Worm (Caenorhabditis elegans) whole organism, mixed stage, embryonic: ENCODE data around the gene Y37E11AL.12.
A peak's percentile ranks its signal among the peaks of the same experiment; 100 is the strongest.

Experiments used
- blmp-1 ChIP-seq: fragments of 150-350 bp; optimal IDR thresholded peaks from 2 replicates; lab custom pipeline; 2014; ENCODE audit warnings: missing biosample characterization, missing genetic modification characterization
- ceh-39 ChIP-seq: fragments of 150-350 bp; optimal IDR thresholded peaks from 2 replicates; lab custom pipeline; 2014; ENCODE audit warnings: missing biosample characterization, missing genetic modification characterization
- elt-3 ChIP-seq: fragments of 150-350 bp; optimal IDR thresholded peaks from 2 replicates; lab custom pipeline; 2014; ENCODE audit warnings: missing biosample characterization, missing genetic modification characterization
- ham-2 ChIP-seq: fragments of 200-800 bp; sonication (Bioruptor generic); optimal IDR thresholded peaks from 2 replicates; lab custom pipeline; 2018; ENCODE audit warnings: mild to moderate bottlenecking, missing genetic modification characterization, missing compliant biosample characterization
- lin-13 ChIP-seq: fragments of 150-350 bp; optimal IDR thresholded peaks from 2 replicates; lab custom pipeline; 2014; ENCODE audit warnings: missing biosample characterization, missing genetic modification characterization
- lsy-2 ChIP-seq: fragments of 150-350 bp; optimal IDR thresholded peaks from 2 replicates; lab custom pipeline; 2014; ENCODE audit warnings: missing biosample characterization, missing genetic modification characterization
- nhr-2 ChIP-seq: fragments of 150-350 bp; optimal IDR thresholded peaks from 2 replicates; lab custom pipeline; 2014; ENCODE audit warnings: missing biosample characterization, missing genetic modification characterization
- pha-4 ChIP-seq: fragments of 150-350 bp; optimal IDR thresholded peaks from 2 replicates; lab custom pipeline; 2018; ENCODE audit warnings: missing biosample characterization, missing genetic modification reagents, missing genetic modification characterization
- snpc-4 ChIP-seq: fragments of 150-350 bp; optimal IDR thresholded peaks from 2 replicates; lab custom pipeline; 2014; ENCODE audit warnings: missing biosample characterization, missing genetic modification characterization
- sptf-1 ChIP-seq: sonication (generic microtip); optimal IDR thresholded peaks from 2 replicates; lab custom pipeline; 2017; ENCODE audit warnings: mild to moderate bottlenecking, missing genetic modification characterization, moderate library complexity, missing compliant biosample characterization
- unc-62 ChIP-seq: fragments of 150-350 bp; optimal IDR thresholded peaks from 2 replicates; lab custom pipeline; 2014; ENCODE audit warnings: missing biosample characterization, missing genetic modification reagents, missing genetic modification characterization
- zip-8 ChIP-seq: fragments of 150-350 bp; optimal IDR thresholded peaks from 2 replicates; lab custom pipeline; 2014; ENCODE audit warnings: missing biosample characterization, missing genetic modification characterization
- ztf-11 ChIP-seq: fragments of 150-350 bp; optimal IDR thresholded peaks from 2 replicates; lab custom pipeline; 2014; ENCODE audit warnings: missing biosample characterization, missing genetic modification characterization

ce11 chrIV:3720644-3721043 is 18.9 kb upstream of the Y37E11AL.12 start:
- TF ChIP-seq lsy-2 (tag; lab: Kevin White, UChicago), result no peak
- no peak for TF ChIP-seq ham-2 (GFP tag; lab: Kevin White, UChicago)
- TF ChIP-seq ceh-39, result no peak
- TF ChIP-seq unc-62 (GFP tag; lab: Kevin White, UChicago), result no peak
- TF ChIP-seq zip-8 (tag; lab: Kevin White, UChicago), result no peak
- TF ChIP-seq elt-3, result no peak
- TF ChIP-seq lin-13 (tag; lab: Kevin White, UChicago), result no peak
- peak; percentile 72 for TF ChIP-seq pha-4 (tag; lab: Kevin White, UChicago)
- TF ChIP-seq snpc-4 (tag; lab: Kevin White, UChicago), result no peak
- no peak for TF ChIP-seq sptf-1 (tag; lab: Kevin White, UChicago)
- no peak for TF ChIP-seq nhr-2 (tag; lab: Kevin White, UChicago)
- TF ChIP-seq blmp-1 (tag; lab: Kevin White, UChicago), result no peak
- TF ChIP-seq ztf-11 (tag; lab: Kevin White, UChicago), result no peak
